Worm (Caenorhabditis elegans) whole organism, late embryonic: ENCODE results near the gene str-131.

ENCODE experiments used
- pat-9 ChIP-seq: fragments of 200-800 bp; sonication (Bioruptor generic); optimal IDR thresholded peaks from 2 replicates; lab custom pipeline; 2018; ENCODE audit warnings: mild to moderate bottlenecking, missing genetic modification characterization, moderate library complexity, missing compliant biosample characterization
- rnt-1 ChIP-seq: sonication (generic microtip); optimal IDR thresholded peaks from 2 replicates; lab custom pipeline; 2016; ENCODE audit warnings: missing genetic modification characterization, missing compliant biosample characterization
- ttx-3 ChIP-seq: sonication (generic microtip); optimal IDR thresholded peaks from 2 replicates; lab custom pipeline; 2016; ENCODE audit warnings: missing genetic modification reagents, missing genetic modification characterization, missing compliant biosample characterization

ce11 chrV:8099306-8099705 is 17.8 kb upstream of the str-131 start, which contains the start of gene sdz-23:
- TF ChIP-seq rnt-1 (tag; lab: Kevin White, UChicago) (no peak), ttx-3 (tag; lab: Kevin White, UChicago) (no peak), pat-9 (tag; lab: Kevin White, UChicago) (no peak)
